Fruit fly (Drosophila melanogaster): ENCODE results near the gene Eip74EF.

The Eip74EF gene

DNA sequence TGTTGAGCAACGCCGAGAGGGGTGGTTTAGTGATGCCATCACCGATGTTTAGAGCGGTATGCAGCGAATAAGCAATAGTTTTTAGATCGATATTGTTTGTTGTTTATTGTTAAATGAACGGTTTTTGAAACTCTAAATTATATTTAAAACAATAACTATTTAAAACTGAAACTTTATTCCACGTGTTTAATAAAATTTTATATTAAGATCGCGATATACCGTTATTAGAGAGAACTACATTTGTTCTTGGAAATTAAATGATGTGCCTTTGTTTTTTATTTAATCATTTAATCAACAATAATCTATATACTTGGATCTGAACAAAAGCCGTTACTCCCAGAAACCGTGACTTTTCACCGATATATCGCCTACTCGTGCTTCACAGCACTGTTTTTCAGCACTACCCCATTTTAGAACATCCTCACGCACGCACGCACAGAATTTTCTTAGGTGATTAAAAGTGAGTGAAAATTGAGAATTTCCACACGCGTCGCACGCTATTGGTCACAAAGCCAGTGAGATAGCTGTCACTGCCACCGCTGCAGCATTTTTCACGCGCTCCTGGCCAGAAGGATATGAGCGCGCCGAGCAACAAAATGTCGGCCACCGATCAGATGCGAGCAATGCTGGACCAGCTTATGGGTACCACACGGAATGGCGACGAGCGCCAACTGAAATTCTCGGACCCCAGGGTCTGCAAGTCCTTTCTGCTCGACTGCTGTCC is 105.1 kb downstream of the Eip74EF start, which contains the start of the genes U4-U6-60K and CG7564 (continued):
- TF ChIP-seq hbn (GFP tag; IDR thresholded peaks at IDR 0.05; ENCODE audit: partially characterized antibody) (peak; percentile 87), Dad (GFP tag; optimal IDR thresholded peaks at IDR 0.05) (peak; percentile 22), Poxn (GFP tag; IDR thresholded peaks at IDR 0.05) (no peak), CG8290 (GFP tag; optimal IDR thresholded peaks at IDR 0.05) (peak; percentile 50), CG8290 (tag; optimal IDR thresholded peaks at IDR 0.05) (peak in 1 of 2 experiments; percentile 76), z (GFP tag; IDR thresholded peaks at IDR 0.05) (peak; percentile 65; the same call in 2 of the 3 replicates), CG14050 (GFP tag; IDR thresholded peaks at IDR 0.05) (no peak), CG14710 (tag; optimal IDR thresholded peaks at IDR 0.05) (peak; percentile 82), Hmr (GFP tag; optimal IDR thresholded peaks at IDR 0.05) (peak; percentile 72), H15 (GFP tag; IDR thresholded peaks at IDR 0.05) (0 out of 3 replicates have a peak, but pooled peaks have one; percentile 28), grn (GFP tag; optimal IDR thresholded peaks at IDR 0.05) (peak; percentile 65), sob (GFP tag; IDR thresholded peaks at IDR 0.05) (peak; percentile 81), CG8478 (optimal IDR thresholded peaks at IDR 0.05) (no peak), dm (GFP tag; optimal IDR thresholded peaks at IDR 0.05) (peak; percentile 48), Taf1 (GFP tag; IDR thresholded peaks at IDR 0.05) (0 out of 2 replicates have a peak, but pooled peaks have one; percentile 33), ERR (GFP tag; optimal IDR thresholded peaks at IDR 0.05) (peak; percentile 16), Pdp1 (GFP tag; optimal IDR thresholded peaks at IDR 0.05) (peak; percentile 28 to 60), rib (GFP tag; IDR thresholded peaks at IDR 0.05) (no peak), CG6175 (GFP tag; IDR thresholded peaks at IDR 0.05) (no peak), CG13894 (tag; optimal IDR thresholded peaks at IDR 0.05) (no peak), otp (GFP tag; IDR thresholded peaks at IDR 0.05) (no peak), B-H2 (GFP tag; optimal IDR thresholded peaks at IDR 0.05) (peak; percentile 33), btn (GFP tag; optimal IDR thresholded peaks at IDR 0.05) (no peak), CG9797 (GFP tag; optimal IDR thresholded peaks at IDR 0.05) (peak; percentile 6), CG33213 (GFP tag; optimal IDR thresholded peaks at IDR 0.05) (peak; percentile 27), eyg (GFP tag; optimal IDR thresholded peaks at IDR 0.05) (peak; percentile 44), tx (GFP tag; optimal IDR thresholded peaks at IDR 0.05) (peak; percentile 38), Dll (GFP tag; IDR thresholded peaks at IDR 0.05; ENCODE audit: partially characterized antibody) (peak; percentile 95), trem (tag; optimal IDR thresholded peaks at IDR 0.05) (peak; percentile 55), Hr39 (optimal IDR thresholded peaks at IDR 0.05) (no peak), fd96Cb (tag; optimal IDR thresholded peaks at IDR 0.05) (peak; percentile 40), CG13424 (tag; optimal IDR thresholded peaks at IDR 0.05) (peak; percentile 56), ssp (GFP tag; IDR thresholded peaks at IDR 0.05) (peak; percentile 54), nmo (GFP tag; optimal IDR thresholded peaks at IDR 0.05) (peak; percentile 81), caup (GFP tag; optimal IDR thresholded peaks at IDR 0.05; ENCODE audit: severe bottlenecking) (peak; percentile 57), YL-1 (GFP tag; optimal IDR thresholded peaks at IDR 0.05) (peak; percentile 74), CG2712 (tag; optimal IDR thresholded peaks at IDR 0.05) (peak; percentile 56), CG10147 (GFP tag; optimal IDR thresholded peaks at IDR 0.05) (peak; percentile 51), CG10543 (GFP tag; optimal IDR thresholded peaks at IDR 0.05) (peak; percentile 72), CG17328 (GFP tag; IDR thresholded peaks at IDR 0.05) (no peak; the same call in 1 of the 2 replicates), CoRest (tag; optimal IDR thresholded peaks at IDR 0.05) (peak; percentile 81), H2.0 (GFP tag; IDR thresholded peaks at IDR 0.05) (0 out of 2 replicates have a peak, but pooled peaks have one; percentile 30), knrl (GFP tag; IDR thresholded peaks at IDR 0.05; ENCODE audit: partially characterized antibody) (peak; percentile 99), CG12942 (GFP tag; optimal IDR thresholded peaks at IDR 0.05) (peak; percentile 61), slou (GFP tag; optimal IDR thresholded peaks at IDR 0.05) (peak; percentile 70), CG30431 (GFP tag; optimal IDR thresholded peaks at IDR 0.05) (peak; percentile 53), sd (tag; optimal IDR thresholded peaks at IDR 0.05) (peak; percentile 68), tin (GFP tag; optimal IDR thresholded peaks at IDR 0.05) (peak; percentile 71), CG31365 (tag; optimal IDR thresholded peaks at IDR 0.05) (no peak), Dp (GFP tag; optimal IDR thresholded peaks at IDR 0.05) (no peak)
